Worm (Caenorhabditis elegans) whole organism, L4/young adult: Measurements from ENCODE around the gene F49A5.10.

Source experiments
- W03F9.2 ChIP-seq: fragments of 150-350 bp; optimal IDR thresholded peaks from 2 replicates; lab custom pipeline; 2014; ENCODE audit warnings: missing biosample characterization, missing genetic modification characterization
- dao-5 ChIP-seq: sonication (generic microtip); optimal IDR thresholded peaks from 2 replicates; lab custom pipeline; 2016; ENCODE audit warnings: missing genotype, missing genetic modification characterization, moderate library complexity, missing compliant biosample characterization

DNA sequence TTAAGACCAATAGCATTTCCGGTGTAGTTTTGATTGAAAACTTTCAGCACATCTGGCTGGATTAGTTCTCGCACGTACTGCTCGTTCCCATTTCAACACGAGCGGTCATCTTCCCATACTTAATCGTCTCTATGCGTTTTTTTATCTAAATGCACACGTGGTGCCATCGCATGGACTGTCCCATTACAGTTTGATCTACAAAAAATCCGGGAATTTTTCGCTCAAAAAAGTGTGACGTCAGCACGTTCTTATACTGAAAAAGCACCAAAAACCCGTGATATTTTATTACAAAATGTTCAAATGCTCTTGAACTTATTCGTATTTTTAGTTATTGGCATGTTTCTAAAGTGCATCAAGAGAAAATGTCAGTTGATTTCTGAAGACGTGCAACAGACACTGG, 46.9 kb downstream of the F49A5.10 start, which contains the start of gene Y102A5C.4:
- TF ChIP-seq W03F9.2 (tag; lab: Kevin White, UChicago) (no peak), dao-5 (no peak)
